Worm (Caenorhabditis elegans) whole organism, L4 larva: ENCODE results near the gene dot-1.3.

Source experiments
- F44E2.7 ChIP-seq: fragments of 200-800 bp; sonication (Bioruptor generic); IDR thresholded peaks from 2 replicates; pipeline ENCODE4 v2.1.2; 2022; ENCODE audit warnings: missing genetic modification characterization, missing compliant biosample characterization
- R02D3.7 ChIP-seq: fragments of 150-350 bp; sonication (generic microtip); optimal IDR thresholded peaks from 3 replicates; lab custom pipeline; 2014; ENCODE audit warnings: missing biosample characterization, missing genetic modification characterization
- ZK546.5 ChIP-seq, 2 experiments: sonication (generic microtip); optimal IDR thresholded peaks; 2 replicates each; lab custom pipeline; 2017; ENCODE audit warnings: missing biosample characterization in 2 of 2, missing genetic modification characterization in 2 of 2
- aha-1 ChIP-seq: fragments of 150-350 bp; peaks from one replicate; lab custom pipeline; 2014; ENCODE audit warnings: missing biosample characterization, missing genetic modification characterization
- ama-1 ChIP-seq: fragments of 150-350 bp; optimal IDR thresholded peaks from 2 replicates; lab custom pipeline; 2014; ENCODE audit warnings: inconsistent platforms, mixed read lengths
- attf-4 ChIP-seq: sonication (generic microtip); optimal IDR thresholded peaks from 3 replicates; lab custom pipeline; 2017; ENCODE audit warnings: missing biosample characterization, missing genetic modification characterization
- ceh-62 ChIP-seq: sonication (generic microtip); optimal IDR thresholded peaks from 2 replicates; lab custom pipeline; 2017; ENCODE audit warnings: missing biosample characterization, missing genetic modification characterization
- daf-16 ChIP-seq, 3 experiments: sonication (generic microtip); optimal IDR thresholded peaks; 2 replicates each; lab custom pipeline; 2016 to 2017; ENCODE audit warnings: missing genetic modification characterization in 3 of 3, missing genetic modification reagents in 3 of 3, mild to moderate bottlenecking in 2 of 3, missing compliant biosample characterization in 2 of 3, missing biosample characterization in 1 of 3, moderate library complexity in 1 of 3
- dmd-6 ChIP-seq: fragments of 200-800 bp; sonication (Bioruptor generic); IDR thresholded peaks from 2 replicates; pipeline ENCODE4 v1.3.6; 2022; ENCODE audit warnings: missing genetic modification reagents, missing genetic modification characterization, missing compliant biosample characterization
- dmd-8 ChIP-seq: fragments of 200-800 bp; sonication (Bioruptor generic); IDR thresholded peaks from 2 replicates; pipeline ENCODE4 v1.3.6; 2022; ENCODE audit warnings: missing genetic modification characterization, missing compliant biosample characterization
- dmd-9 ChIP-seq: fragments of 200-800 bp; sonication (Bioruptor generic); IDR thresholded peaks from 2 replicates; pipeline ENCODE4 v1.3.6; 2022; ENCODE audit warnings: missing genetic modification reagents, missing genetic modification characterization, missing compliant biosample characterization
- dve-1 ChIP-seq: sonication (generic microtip); optimal IDR thresholded peaks from 2 replicates; lab custom pipeline; 2017; ENCODE audit warnings: antibody characterized with exemption, mild to moderate bottlenecking, missing genetic modification characterization, missing compliant biosample characterization; ENCODE audit not compliant: insufficient read depth
- fos-1 ChIP-seq: fragments of 150-350 bp; optimal IDR thresholded peaks from 2 replicates; lab custom pipeline; 2014; ENCODE audit warnings: missing biosample characterization, missing genetic modification characterization
- gei-8 ChIP-seq: fragments of 200-800 bp; sonication (Bioruptor generic); optimal IDR thresholded peaks from 2 replicates; lab custom pipeline; 2018; ENCODE audit warnings: mild to moderate bottlenecking, missing genetic modification characterization, missing compliant biosample characterization
- hlh-30 ChIP-seq: sonication (generic microtip); optimal IDR thresholded peaks from 2 replicates; lab custom pipeline; 2017; ENCODE audit warnings: antibody characterized with exemption, mild to moderate bottlenecking, missing genetic modification characterization, missing compliant biosample characterization; ENCODE audit not compliant: insufficient read depth
- jun-1 ChIP-seq: fragments of 150-350 bp; optimal IDR thresholded peaks from 2 replicates; lab custom pipeline; 2014; ENCODE audit warnings: missing biosample characterization, missing genetic modification reagents, missing genetic modification characterization
- lin-1 ChIP-seq: fragments of 200-800 bp; sonication (Bioruptor generic); IDR thresholded peaks from 2 replicates; pipeline ENCODE4 v1.3.6; 2022; ENCODE audit warnings: missing genetic modification reagents, missing genetic modification characterization, missing compliant biosample characterization
- lir-3 ChIP-seq: sonication (generic microtip); optimal IDR thresholded peaks from 2 replicates; lab custom pipeline; 2016; ENCODE audit warnings: mild to moderate bottlenecking, missing genetic modification characterization, missing compliant biosample characterization
- mxl-2 ChIP-seq: fragments of 200-800 bp; sonication (Bioruptor generic); conservative IDR thresholded peaks from 2 replicates; pipeline ENCODE4 v1.3.6; 2022; ENCODE audit warnings: missing genetic modification reagents, missing genetic modification characterization, missing compliant biosample characterization
- mxl-3 ChIP-seq: fragments of 200-800 bp; sonication (Bioruptor generic); optimal IDR thresholded peaks from 2 replicates; lab custom pipeline; 2018; ENCODE audit warnings: mild to moderate bottlenecking, missing genetic modification characterization, missing compliant biosample characterization
- nhr-237 ChIP-seq: sonication (generic microtip); optimal IDR thresholded peaks from 2 replicates; lab custom pipeline; 2017; ENCODE audit warnings: missing biosample characterization, missing genetic modification characterization
- pha-4 ChIP-seq, 2 experiments: fragments of 150-350 bp in 1 of 2; fragments of 200-800 bp in 1 of 2; sonication (Bioruptor generic) in 1 of 2; IDR thresholded peaks in 1 of 2; optimal IDR thresholded peaks in 1 of 2; 2 replicates each; pipeline versions ENCODE4 v1.3.6 to Lab custom; 2014 to 2022; ENCODE audit warnings: missing genetic modification characterization in 2 of 2, missing genetic modification reagents in 2 of 2, missing biosample characterization in 1 of 2, missing compliant biosample characterization in 1 of 2
- php-3 ChIP-seq: fragments of 200-800 bp; sonication (Bioruptor generic); IDR thresholded peaks from 2 replicates; pipeline ENCODE4 v1.3.6; 2022; ENCODE audit warnings: missing genetic modification reagents, missing genetic modification characterization, missing compliant biosample characterization
- pqm-1 ChIP-seq: sonication (generic microtip); optimal IDR thresholded peaks from 2 replicates; lab custom pipeline; 2017; ENCODE audit warnings: missing biosample characterization, missing genetic modification characterization
- snpc-1.2 ChIP-seq: fragments of 200-800 bp; sonication (Bioruptor generic); IDR thresholded peaks from 2 replicates; pipeline ENCODE4 v1.3.6; 2022; ENCODE audit warnings: missing genetic modification reagents, missing genetic modification characterization, missing compliant biosample characterization
- spr-3 ChIP-seq: fragments of 200-800 bp; sonication (Bioruptor generic); optimal IDR thresholded peaks from 2 replicates; lab custom pipeline; 2018; ENCODE audit warnings: mild to moderate bottlenecking, missing genetic modification characterization, missing compliant biosample characterization
- tag-97 ChIP-seq: fragments of 200-800 bp; sonication (Bioruptor generic); IDR thresholded peaks from 2 replicates; pipeline ENCODE4 v1.3.6; 2022; ENCODE audit warnings: missing genetic modification characterization, missing compliant biosample characterization
- unc-62 ChIP-seq, 3 experiments: fragments of 150-350 bp in 1 of 3; sonication (generic microtip); optimal IDR thresholded peaks in 2 of 3; peaks in 1 of 3; 1 replicate in 1 of 3; 2 replicates in 2 of 3; lab custom pipeline; 2014 to 2017; ENCODE audit warnings: missing biosample characterization in 3 of 3, missing genetic modification characterization in 3 of 3, missing genetic modification reagents in 3 of 3, missing genotype in 1 of 3
- vab-7 ChIP-seq: fragments of 200-800 bp; sonication (Bioruptor generic); IDR thresholded peaks from 2 replicates; pipeline ENCODE4 v1.3.6; 2022; ENCODE audit warnings: missing genetic modification reagents, missing genetic modification characterization, missing compliant biosample characterization
- zag-1 ChIP-seq: fragments of 150-350 bp; optimal IDR thresholded peaks from 2 replicates; lab custom pipeline; 2014; ENCODE audit warnings: missing biosample characterization, missing genetic modification characterization
- zip-2 ChIP-seq: fragments of 150-350 bp; optimal IDR thresholded peaks from 2 replicates; lab custom pipeline; 2014; ENCODE audit warnings: missing biosample characterization, missing genetic modification characterization
- ztf-11 ChIP-seq: fragments of 150-350 bp; optimal IDR thresholded peaks from 2 replicates; lab custom pipeline; 2014; ENCODE audit warnings: missing biosample characterization, missing genetic modification characterization

dot-1.3 gene

ce11 chrX:12337846-12338490, 35.3 kb upstream of the dot-1.3 start, which contains the start of gene srd-44 (continued):
- TF ChIP-seq mxl-2 (GFP tag; lab: Robert Waterston, UW) = no peak
- TF ChIP-seq mxl-3 (GFP tag; lab: Kevin White, UChicago) = no peak
- TF ChIP-seq ZK546.5 (tag; optimal IDR thresholded peaks at IDR 0.05; lab: Kevin White, UChicago) = no peak
- no peak for TF ChIP-seq lir-3
- TF ChIP-seq dmd-8 (GFP tag; lab: Robert Waterston, UW) = no peak
- no peak for TF ChIP-seq nhr-237 (tag; lab: Kevin White, UChicago)
- TF ChIP-seq gei-8 (GFP tag; lab: Kevin White, UChicago) = no peak
- no peak for TF ChIP-seq zag-1
- TF ChIP-seq daf-16 (GFP tag; optimal IDR thresholded peaks at IDR 0.05; lab: Kevin White, UChicago) = peak; percentile 8 to 30
- TF ChIP-seq daf-16 (tag; optimal IDR thresholded peaks at IDR 0.05; lab: Kevin White, UChicago) = no peak
- TF ChIP-seq ama-1 (lab: Kevin White, UChicago) = no peak
- no peak for TF ChIP-seq aha-1
- no peak for TF ChIP-seq fos-1 (tag; lab: Kevin White, UChicago)
- no peak for TF ChIP-seq R02D3.7 (tag; lab: Kevin White, UChicago)

- no peak for TF ChIP-seq gei-8 (GFP tag; lab: Kevin White, UChicago)
- no peak for TF ChIP-seq attf-4 (tag; lab: Kevin White, UChicago)
- TF ChIP-seq F44E2.7 = no peak
- TF ChIP-seq hlh-30 (tag; lab: Kevin White, UChicago) = no peak
- TF ChIP-seq dmd-8 (GFP tag; lab: Robert Waterston, UW) = no peak
- TF ChIP-seq zip-2 = no peak
- TF ChIP-seq dmd-6 (GFP tag; lab: Robert Waterston, UW) = no peak
- TF ChIP-seq ztf-11 (tag; lab: Kevin White, UChicago) = no peak
- no peak for TF ChIP-seq php-3 (GFP tag; lab: Robert Waterston, UW)
- TF ChIP-seq daf-16 (GFP tag; optimal IDR thresholded peaks at IDR 0.05; lab: Kevin White, UChicago) = no peak
- no peak for TF ChIP-seq daf-16 (tag; optimal IDR thresholded peaks at IDR 0.05; lab: Kevin White, UChicago)
- TF ChIP-seq unc-62 (GFP tag; optimal IDR thresholded peaks at IDR 0.05 in 1 of 2; lab: Kevin White, UChicago) = no peak
- no peak for TF ChIP-seq unc-62 (tag; optimal IDR thresholded peaks at IDR 0.05; lab: Kevin White, UChicago)
- no peak for TF ChIP-seq jun-1 (tag; lab: Kevin White, UChicago)
- no peak for TF ChIP-seq lin-1 (GFP tag; lab: Robert Waterston, UW)
- no peak for TF ChIP-seq pqm-1 (tag; lab: Kevin White, UChicago)
- TF ChIP-seq snpc-1.2 (GFP tag; lab: Robert Waterston, UW) = no peak
- no peak for TF ChIP-seq dmd-9 (GFP tag; lab: Robert Waterston, UW)
- TF ChIP-seq pha-4 (GFP tag; IDR thresholded peaks at IDR 0.05; lab: Robert Waterston, UW) = no peak
- TF ChIP-seq pha-4 (tag; optimal IDR thresholded peaks at IDR 0.05; lab: Kevin White, UChicago) = no peak
- TF ChIP-seq vab-7 (GFP tag; lab: Robert Waterston, UW) = no peak
Observed at ce11 chrX:12335808-12336207, 33.2 kb upstream of the dot-1.3 start, which contains the start of gene srd-48. Gene srd-48 (plus strand): TSS chrX:12336108.

ce11 chrX:12333479-12333878, 30.8 kb upstream of the dot-1.3 start, which contains the start of gene srd-47:
Gene srd-47 (plus strand): TSS chrX:12333642.
- no peak for TF ChIP-seq spr-3 (GFP tag; lab: Kevin White, UChicago)
- no peak for TF ChIP-seq tag-97 (GFP tag; lab: Robert Waterston, UW)
- peak in 1 of 2 experiments; percentile 56 for TF ChIP-seq unc-62 (GFP tag; optimal IDR thresholded peaks at IDR 0.05 in 1 of 2; lab: Kevin White, UChicago)
- no peak for TF ChIP-seq unc-62 (tag; optimal IDR thresholded peaks at IDR 0.05; lab: Kevin White, UChicago)
- TF ChIP-seq nhr-237 (tag; lab: Kevin White, UChicago) = no peak
- no peak for TF ChIP-seq R02D3.7 (tag; lab: Kevin White, UChicago)

- TF ChIP-seq dve-1 (tag; lab: Kevin White, UChicago) (no peak), ceh-62 (tag; lab: Kevin White, UChicago) (no peak)
Observed at ce11 chrX:12331795-12332194, 29.1 kb upstream of the dot-1.3 start, which contains the start of gene srd-46. Gene srd-46 (plus strand): TSS chrX:12332095.
